Fruit fly (Drosophila melanogaster): ENCODE measurements around the gene ind.

The ind gene

DNA sequence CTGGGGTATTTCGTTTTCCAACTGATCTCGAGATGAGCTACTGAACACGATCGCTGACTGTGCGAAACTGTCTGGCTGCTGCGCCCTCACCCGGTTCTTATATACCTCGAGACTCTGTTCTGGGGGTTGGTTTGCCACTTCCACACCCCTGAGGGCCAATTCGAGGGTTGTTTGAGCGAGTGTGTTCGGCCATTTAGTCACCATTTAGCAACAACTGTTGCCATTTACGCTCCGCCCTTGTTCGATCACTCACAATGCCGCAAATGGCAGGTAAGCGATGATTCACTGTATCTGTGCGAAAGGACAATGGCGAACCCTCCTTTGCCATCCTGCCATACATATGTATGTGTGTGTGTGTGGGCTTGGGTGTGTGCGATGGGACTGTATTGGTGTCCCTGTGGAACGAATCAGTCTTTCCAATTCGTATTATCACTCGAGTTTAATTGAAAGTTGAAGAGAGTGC, at the start of gene ind:
Gene ind (minus strand): TSS at position 51 of the 463 bp plus-strand sequence.
- TF ChIP-seq ttk (optimal IDR thresholded peaks at IDR 0.05) (no peak), Sin3A (optimal IDR thresholded peaks at IDR 0.05) (no peak), h (optimal IDR thresholded peaks at IDR 0.05) (no peak), psq (optimal IDR thresholded peaks at IDR 0.05) (no peak), Myc (optimal IDR thresholded peaks at IDR 0.05) (no peak), insv (optimal IDR thresholded peaks at IDR 0.05) (no peak)

DNA sequence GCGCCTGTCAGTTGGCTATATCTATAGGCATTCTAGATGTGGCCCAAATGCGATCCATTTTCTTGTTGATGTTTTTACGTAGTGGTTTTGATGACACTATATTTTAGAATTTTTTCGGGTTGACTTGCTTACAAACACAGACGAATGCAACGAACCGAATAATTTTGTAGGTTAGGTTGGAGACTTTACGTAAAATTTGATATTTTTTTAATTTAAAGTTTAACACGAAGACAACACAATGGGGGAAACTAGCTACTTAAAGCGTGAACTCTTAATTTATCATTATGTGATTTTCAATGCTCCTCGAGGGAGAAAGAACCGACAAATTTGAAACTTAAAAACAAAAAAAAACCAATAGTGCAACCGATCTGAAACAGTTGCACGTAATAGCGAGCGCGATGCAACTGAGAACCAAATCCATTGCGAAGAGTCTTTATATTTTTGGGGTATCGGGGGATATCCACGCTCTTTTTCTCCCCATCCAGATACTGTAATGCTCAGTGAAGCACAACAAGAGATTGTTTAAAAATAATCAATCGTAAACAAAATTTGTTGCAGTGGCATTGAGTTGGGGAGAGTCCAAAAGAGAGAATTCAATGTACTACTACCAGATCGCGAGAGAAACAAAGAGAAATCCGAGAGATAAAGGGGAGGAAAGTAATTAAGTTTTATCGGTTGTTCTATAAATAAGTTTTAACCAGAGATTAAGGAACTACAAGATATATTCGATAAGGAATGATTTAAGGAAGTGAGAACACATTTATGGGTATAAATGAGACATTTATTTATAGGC, 46.4 kb upstream of the ind start:
- TF ChIP-seq psq (optimal IDR thresholded peaks at IDR 0.05) (no peak), Sin3A (optimal IDR thresholded peaks at IDR 0.05) (no peak), insv (optimal IDR thresholded peaks at IDR 0.05) (no peak), Myc (optimal IDR thresholded peaks at IDR 0.05) (no peak), ttk (optimal IDR thresholded peaks at IDR 0.05) (no peak), h (optimal IDR thresholded peaks at IDR 0.05) (no peak)

DNA sequence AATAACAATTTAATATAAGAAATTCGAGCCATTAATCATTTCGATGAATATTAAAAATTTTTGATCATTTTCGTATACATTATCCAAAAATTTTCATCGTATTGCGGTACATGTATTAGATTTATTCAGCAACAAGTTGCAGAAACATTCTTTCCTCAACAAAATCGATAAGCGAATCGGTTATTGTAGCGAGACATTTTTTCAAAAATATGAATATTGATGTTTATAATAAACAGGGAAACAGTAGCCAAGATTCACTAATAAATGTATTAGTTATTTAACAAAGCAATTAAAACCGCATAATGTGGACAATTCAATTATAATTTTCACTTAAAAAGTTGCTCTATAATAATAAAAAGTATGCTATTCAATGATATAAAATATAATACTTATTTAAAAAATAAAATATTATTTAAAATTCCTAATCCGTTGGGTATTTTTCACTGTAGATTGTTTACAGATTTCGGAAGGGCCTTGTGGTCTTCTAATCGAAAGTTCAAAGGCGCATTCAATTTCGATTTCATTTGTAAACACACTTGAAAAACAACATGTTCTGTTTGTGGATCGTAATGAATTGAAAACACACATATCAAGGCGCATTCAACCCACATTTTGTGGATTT, 45.5 kb upstream of the ind start:
- no peak for TF ChIP-seq h (optimal IDR thresholded peaks at IDR 0.05)
- TF ChIP-seq Sin3A (optimal IDR thresholded peaks at IDR 0.05), result no peak
- no peak for TF ChIP-seq psq (optimal IDR thresholded peaks at IDR 0.05)
- no peak for TF ChIP-seq Myc (optimal IDR thresholded peaks at IDR 0.05)
- no peak for TF ChIP-seq insv (optimal IDR thresholded peaks at IDR 0.05)
- no peak for TF ChIP-seq ttk (optimal IDR thresholded peaks at IDR 0.05)

DNA sequence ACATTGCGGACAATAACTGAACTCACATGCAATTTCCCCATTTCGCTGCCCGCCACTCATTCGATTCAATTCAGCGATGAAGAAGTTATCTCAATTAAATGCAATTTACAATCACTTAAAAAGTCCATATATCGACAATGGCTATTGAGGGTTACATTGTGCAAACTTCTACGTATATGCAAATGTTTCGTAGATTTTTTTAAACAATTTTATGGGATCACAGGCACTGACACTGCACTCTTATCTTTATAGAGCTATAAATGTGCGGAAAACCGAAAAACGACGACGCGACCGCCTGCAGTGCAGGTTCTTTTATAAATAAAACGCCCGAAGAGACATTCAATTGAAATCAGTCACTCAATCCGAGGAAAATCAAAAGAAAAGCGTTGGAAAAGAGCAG, 44.6 kb upstream of the ind start:
- TF ChIP-seq ttk (optimal IDR thresholded peaks at IDR 0.05), result no peak
- TF ChIP-seq Myc (optimal IDR thresholded peaks at IDR 0.05), result no peak

DNA sequence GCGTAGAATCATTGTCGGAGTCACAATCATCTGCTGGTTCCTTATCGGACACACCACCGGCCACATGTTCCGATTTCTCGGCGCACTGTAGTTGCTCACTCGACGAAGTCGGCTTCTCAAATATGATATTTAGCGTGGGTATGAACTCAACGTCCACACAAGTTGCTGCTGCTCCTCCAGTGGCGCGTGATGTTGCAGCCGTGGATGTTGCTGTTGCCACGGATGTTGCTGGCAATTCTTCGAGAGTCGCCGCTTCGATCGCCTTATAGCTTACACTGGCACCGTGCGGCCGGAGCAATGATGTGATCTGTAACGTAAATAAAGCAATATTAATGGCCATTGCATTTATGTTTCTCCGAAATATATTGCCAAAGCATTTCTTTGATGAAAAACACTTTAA, 40.6 kb upstream of the ind start:
- TF ChIP-seq insv (optimal IDR thresholded peaks at IDR 0.05), result no peak
- no peak for TF ChIP-seq Sin3A (optimal IDR thresholded peaks at IDR 0.05)
- TF ChIP-seq psq (optimal IDR thresholded peaks at IDR 0.05), result no peak

DNA sequence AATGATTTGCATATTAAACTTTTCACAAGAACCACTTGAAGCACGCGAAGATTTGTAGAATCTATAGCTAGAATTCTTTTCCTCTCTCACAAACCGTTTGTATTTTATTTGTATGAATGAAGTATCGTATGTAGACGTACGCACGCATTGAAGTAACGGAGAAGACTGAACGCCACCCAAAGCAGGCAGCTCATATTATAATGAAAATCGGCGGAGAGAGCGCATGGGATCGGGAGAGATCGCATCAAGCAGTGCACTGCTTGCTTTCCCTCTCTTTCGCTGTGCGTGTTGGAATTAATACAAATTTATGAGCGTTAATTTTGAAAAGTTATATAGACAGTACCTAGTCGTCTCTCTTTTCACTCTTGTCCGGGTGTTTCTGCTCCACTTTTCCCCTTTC, 35.6 kb upstream of the ind start:
- no peak for TF ChIP-seq Sin3A (optimal IDR thresholded peaks at IDR 0.05)

DNA sequence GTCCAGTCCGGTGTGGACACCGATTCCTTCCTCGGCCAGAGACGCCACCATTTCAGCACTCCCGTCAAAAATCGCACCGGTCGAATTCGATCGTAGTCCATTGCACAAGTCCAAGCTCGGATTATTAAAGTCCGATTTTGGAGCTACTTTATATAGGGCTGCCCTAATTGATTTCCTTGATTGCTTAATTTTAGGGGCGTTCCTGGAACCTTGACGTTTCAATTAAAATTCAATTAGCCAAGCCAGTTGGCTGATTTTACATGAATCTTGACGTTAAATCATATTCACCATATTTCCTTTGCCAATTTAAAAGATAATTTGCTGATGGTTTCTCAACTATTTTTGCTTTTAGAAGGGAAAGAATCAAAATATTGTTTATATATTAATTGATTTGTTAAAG, 34.6 kb upstream of the ind start, which contains the start of gene Or71a:
Gene Or71a (minus strand): TSS at position 101 of the 400 bp plus-strand sequence.
- no peak for TF ChIP-seq psq (optimal IDR thresholded peaks at IDR 0.05)
- no peak for TF ChIP-seq Sin3A (optimal IDR thresholded peaks at IDR 0.05)
- no peak for TF ChIP-seq h (optimal IDR thresholded peaks at IDR 0.05)
- no peak for TF ChIP-seq Myc (optimal IDR thresholded peaks at IDR 0.05)
- TF ChIP-seq ttk (optimal IDR thresholded peaks at IDR 0.05), result no peak
- TF ChIP-seq insv (optimal IDR thresholded peaks at IDR 0.05), result no peak

DNA sequence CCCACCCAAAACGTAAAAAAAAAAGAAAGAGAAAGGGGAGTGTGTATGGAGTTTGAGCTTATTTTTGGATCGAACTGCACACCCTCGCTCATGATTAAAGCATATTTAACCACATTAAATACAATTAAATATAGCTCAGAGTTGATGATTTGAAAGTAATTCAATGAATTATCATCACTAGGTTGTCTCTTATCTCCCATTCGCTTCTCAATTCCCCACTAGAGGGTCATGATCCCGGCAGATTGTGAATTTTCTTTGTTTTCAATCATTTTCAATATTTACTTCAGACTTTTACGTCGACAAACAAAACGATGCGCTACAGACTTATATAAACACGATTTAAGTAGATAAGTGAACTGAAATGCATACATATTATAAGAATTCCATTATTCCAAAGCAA, 32.7 kb upstream of the ind start:
- TF ChIP-seq ttk (optimal IDR thresholded peaks at IDR 0.05) (no peak), insv (optimal IDR thresholded peaks at IDR 0.05) (no peak), Myc (optimal IDR thresholded peaks at IDR 0.05) (no peak), h (optimal IDR thresholded peaks at IDR 0.05) (no peak), Sin3A (optimal IDR thresholded peaks at IDR 0.05) (no peak), psq (optimal IDR thresholded peaks at IDR 0.05) (no peak)

DNA sequence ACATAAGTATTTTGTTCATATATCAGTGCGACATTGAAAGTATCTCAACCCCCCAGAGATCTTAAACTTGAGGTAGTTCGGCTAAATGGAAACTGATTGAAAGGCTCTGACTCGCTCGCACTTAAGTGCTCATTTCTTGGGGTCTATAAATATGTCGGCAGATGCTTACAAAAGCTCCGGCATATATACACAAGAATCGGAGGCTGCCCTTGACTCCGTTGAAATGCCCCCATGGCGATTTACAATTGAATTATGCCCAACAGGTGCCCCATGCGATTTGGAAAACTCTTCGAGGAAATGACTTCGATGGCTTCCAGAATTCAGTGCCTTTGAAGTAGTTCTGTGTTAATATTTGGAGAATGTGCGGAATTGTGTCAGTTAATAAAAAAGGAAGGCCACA, 30.0 kb upstream of the ind start:
- TF ChIP-seq Myc (optimal IDR thresholded peaks at IDR 0.05) (no peak), h (optimal IDR thresholded peaks at IDR 0.05) (no peak), insv (optimal IDR thresholded peaks at IDR 0.05) (no peak), psq (optimal IDR thresholded peaks at IDR 0.05) (no peak), ttk (optimal IDR thresholded peaks at IDR 0.05) (no peak), Sin3A (optimal IDR thresholded peaks at IDR 0.05) (no peak)

DNA sequence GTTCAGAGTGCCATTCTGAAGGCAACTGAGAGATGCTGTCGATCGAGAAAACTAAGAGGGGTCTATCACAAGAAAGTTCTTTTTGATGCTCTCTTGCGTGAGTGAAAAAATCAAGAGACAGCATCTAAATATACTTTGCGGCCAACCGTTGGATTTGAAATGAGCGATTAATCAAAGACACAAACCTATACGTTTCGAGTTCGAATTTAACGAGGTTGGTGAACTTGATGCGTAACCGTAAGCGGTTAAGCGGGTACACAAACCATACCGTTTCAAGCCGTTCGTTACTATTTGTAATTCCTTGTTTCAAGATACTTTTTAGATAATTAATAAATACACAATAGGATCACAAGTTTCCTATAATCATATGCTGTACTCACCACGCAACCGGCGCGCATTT, 28.4 kb upstream of the ind start:
- TF ChIP-seq Sin3A (optimal IDR thresholded peaks at IDR 0.05) (no peak), insv (optimal IDR thresholded peaks at IDR 0.05) (no peak), ttk (optimal IDR thresholded peaks at IDR 0.05) (no peak), h (optimal IDR thresholded peaks at IDR 0.05) (no peak), Myc (optimal IDR thresholded peaks at IDR 0.05) (no peak), psq (optimal IDR thresholded peaks at IDR 0.05) (no peak)

DNA sequence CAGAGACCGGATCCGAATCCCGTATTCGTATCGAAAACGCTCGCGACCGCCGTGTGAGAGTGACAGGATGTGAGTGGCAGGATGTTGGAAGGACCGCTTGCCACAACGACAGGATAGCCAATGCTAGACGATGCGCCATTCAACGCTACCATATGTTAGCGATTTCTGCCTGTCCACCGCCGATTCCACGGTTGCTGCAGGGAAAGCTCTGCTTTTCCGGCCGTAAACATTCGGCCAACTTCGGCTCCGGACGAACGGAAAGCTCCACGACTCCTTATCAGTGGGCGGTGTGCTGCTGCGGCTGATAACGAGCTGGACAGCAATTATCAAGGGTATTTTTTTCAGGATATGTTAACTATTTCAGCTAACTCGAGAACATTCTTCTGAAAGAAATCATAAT, 21.2 kb upstream of the ind start, which contains the start of gene Sytbeta:
Gene Sytbeta (minus strand): TSS at position 101 of the 400 bp plus-strand sequence.
- TF ChIP-seq ttk (optimal IDR thresholded peaks at IDR 0.05), result no peak
- no peak for TF ChIP-seq insv (optimal IDR thresholded peaks at IDR 0.05)
- no peak for TF ChIP-seq psq (optimal IDR thresholded peaks at IDR 0.05)
- no peak for TF ChIP-seq h (optimal IDR thresholded peaks at IDR 0.05)
- no peak for TF ChIP-seq Myc (optimal IDR thresholded peaks at IDR 0.05)
- TF ChIP-seq Sin3A (optimal IDR thresholded peaks at IDR 0.05), result no peak

DNA sequence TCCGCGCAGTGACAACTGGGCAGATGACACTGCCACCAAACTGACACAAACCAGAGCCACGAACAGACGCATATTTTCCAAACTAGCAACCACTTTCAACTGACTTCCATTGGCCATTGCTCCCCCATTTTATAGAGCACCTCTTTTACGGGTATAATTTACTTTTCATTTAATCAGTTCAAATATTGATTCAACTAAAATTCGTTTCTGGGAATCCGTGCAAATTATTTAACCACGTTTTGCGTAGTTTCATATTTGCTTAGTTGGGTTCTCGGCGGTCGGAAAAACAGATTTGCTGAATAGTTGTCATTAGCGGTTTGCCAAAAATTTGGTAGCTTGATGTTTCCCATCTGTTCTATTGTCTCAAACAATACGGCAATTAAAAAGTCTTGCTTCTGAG, 17.9 kb upstream of the ind start, which contains the start of gene CG13460:
Gene CG13460 (minus strand): TSS at position 101 of the 400 bp plus-strand sequence.
- TF ChIP-seq psq (optimal IDR thresholded peaks at IDR 0.05), result no peak
- TF ChIP-seq insv (optimal IDR thresholded peaks at IDR 0.05), result no peak
- TF ChIP-seq ttk (optimal IDR thresholded peaks at IDR 0.05), result no peak
- TF ChIP-seq Sin3A (optimal IDR thresholded peaks at IDR 0.05), result no peak
- TF ChIP-seq h (optimal IDR thresholded peaks at IDR 0.05), result no peak
- no peak for TF ChIP-seq Myc (optimal IDR thresholded peaks at IDR 0.05)

DNA sequence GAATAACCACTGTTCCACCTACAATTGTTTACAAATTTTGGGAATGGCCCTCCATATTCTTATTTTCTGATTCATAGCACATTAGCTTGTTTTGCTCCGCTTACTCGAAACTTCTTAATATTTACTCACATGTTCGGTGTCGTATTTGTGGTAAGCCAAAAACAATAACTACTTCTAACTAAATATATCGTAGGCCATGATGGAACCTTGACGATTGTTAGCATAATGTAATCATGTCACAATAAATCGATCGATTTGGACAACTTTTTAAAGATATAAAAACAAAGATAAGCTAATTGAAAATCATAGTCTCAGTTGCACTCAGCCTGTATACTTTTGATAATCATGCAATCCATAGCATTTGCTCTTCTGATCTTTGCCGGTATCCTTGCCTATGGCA, 10.8 kb upstream of the ind start, which contains the start of gene EAChm:
Gene EAChm (plus strand): TSS at position 301 of the 400 bp plus-strand sequence.
- TF ChIP-seq insv (optimal IDR thresholded peaks at IDR 0.05) (no peak), psq (optimal IDR thresholded peaks at IDR 0.05) (no peak), h (optimal IDR thresholded peaks at IDR 0.05) (no peak), Sin3A (optimal IDR thresholded peaks at IDR 0.05) (no peak), Myc (optimal IDR thresholded peaks at IDR 0.05) (no peak), ttk (optimal IDR thresholded peaks at IDR 0.05) (no peak)
